Fruit fly (Drosophila melanogaster) Kc167 (cell line): Measurements from ENCODE around the gene beta4GalT7.

ENCODE experiments used
- Myc ChIP-seq: fragments of >200 bp; optimal IDR thresholded peaks from 2 replicates; lab custom pipeline; 2017; ENCODE audit warnings: missing external identifiers
- Sin3A ChIP-seq: fragments of >200 bp; optimal IDR thresholded peaks from 2 replicates; lab custom pipeline; 2018; ENCODE audit warnings: missing external identifiers
- h ChIP-seq: fragments of >200 bp; optimal IDR thresholded peaks from 3 replicates; lab custom pipeline; 2018; ENCODE audit warnings: missing external identifiers
- insv ChIP-seq: fragments of >200 bp; optimal IDR thresholded peaks from 3 replicates; lab custom pipeline; 2018; ENCODE audit warnings: missing external identifiers
- psq ChIP-seq: fragments of >200 bp; optimal IDR thresholded peaks from 2 replicates; lab custom pipeline; 2017; ENCODE audit warnings: missing external identifiers
- ttk ChIP-seq: sonication (Bioruptor generic); optimal IDR thresholded peaks from 2 replicates; lab custom pipeline; 2017; ENCODE audit warnings: missing external identifiers

dm6 chr3R:25047504-25047903 is 24.4 kb downstream of the beta4GalT7 start, which contains the start of gene CG11790:
- TF ChIP-seq psq (lab: Kevin White, UChicago) (no peak), insv (lab: Kevin White, UChicago) (no peak), ttk (no peak), Sin3A (lab: Kevin White, UChicago) (no peak), h (lab: Kevin White, UChicago) (no peak), Myc (lab: Kevin White, UChicago) (no peak)
